Fruit fly (Drosophila melanogaster) whole organism, embryonic: ENCODE results near the gene Atg18b.

ENCODE experiments used
- Abd-B ChIP-seq: fragments of 200-800 bp; sonication (Bioruptor generic); optimal IDR thresholded peaks from 2 replicates; lab custom pipeline; 2018; ENCODE audit warnings: missing biosample characterization, mild to moderate bottlenecking, missing genetic modification characterization, moderate library complexity
- Ada2b ChIP-seq: fragments of 200-800 bp; sonication (Bioruptor generic); IDR thresholded peaks from 2 replicates; pipeline ENCODE4 v1.3.6; 2022; ENCODE audit warnings: missing biosample characterization, missing genetic modification characterization
- Atf-2 ChIP-seq: fragments of 200-800 bp; sonication (Bioruptor generic); optimal IDR thresholded peaks from 2 replicates; lab custom pipeline; 2016; ENCODE audit warnings: missing biosample characterization, missing genetic modification characterization
- Atf3 ChIP-seq: fragments of 200-800 bp; sonication (Bioruptor generic); optimal IDR thresholded peaks from 3 replicates; lab custom pipeline; 2016; ENCODE audit warnings: missing biosample characterization, missing genetic modification characterization
- Blimp-1 ChIP-seq: fragments of 200-800 bp; sonication (Bioruptor generic); optimal IDR thresholded peaks from 3 replicates; lab custom pipeline; 2018; ENCODE audit warnings: missing biosample characterization, missing genetic modification characterization, mild to moderate bottlenecking, moderate library complexity, missing genetic modification reagents
- Bteb2 ChIP-seq: fragments of 200-800 bp; sonication (Bioruptor generic); optimal IDR thresholded peaks from 2 replicates; lab custom pipeline; 2016; ENCODE audit warnings: missing biosample characterization, missing genetic modification characterization
- CG10147 ChIP-seq: fragments of 200-800 bp; sonication (Bioruptor generic); optimal IDR thresholded peaks from 2 replicates; lab custom pipeline; 2019; ENCODE audit warnings: missing biosample characterization, mild to moderate bottlenecking, missing genetic modification characterization, moderate library complexity
- CG11247 ChIP-seq: fragments of 200-800 bp; sonication (Bioruptor generic); IDR thresholded peaks from 2 replicates; pipeline ENCODE4 v1.3.6; 2022; ENCODE audit warnings: missing biosample characterization, missing genetic modification characterization
- CG11504 ChIP-seq: fragments of 200-800 bp; sonication (Bioruptor generic); optimal IDR thresholded peaks from 3 replicates; lab custom pipeline; 2019; ENCODE audit warnings: missing biosample characterization, mild to moderate bottlenecking, missing genetic modification characterization, moderate library complexity
- CG11695 ChIP-seq: fragments of 200-800 bp; sonication (Bioruptor generic); IDR thresholded peaks from 3 replicates; pipeline ENCODE4 v1.3.6; 2022; ENCODE audit warnings: missing biosample characterization, missing genetic modification characterization
- CG12659 ChIP-seq: fragments of 200-800 bp; sonication (Bioruptor generic); optimal IDR thresholded peaks from 3 replicates; lab custom pipeline; 2017; ENCODE audit warnings: mild to moderate bottlenecking, missing biosample characterization, missing genetic modification reagents, missing genetic modification characterization
- CG12942 ChIP-seq: fragments of 200-800 bp; sonication (Bioruptor generic); optimal IDR thresholded peaks from 3 replicates; lab custom pipeline; 2016; ENCODE audit warnings: missing biosample characterization, missing genetic modification characterization
- CG13894 ChIP-seq: fragments of 200-800 bp; sonication (Bioruptor generic); optimal IDR thresholded peaks from 3 replicates; lab custom pipeline; 2018; ENCODE audit warnings: missing biosample characterization, mild to moderate bottlenecking, missing genetic modification characterization, moderate library complexity
- CG16863 ChIP-seq: fragments of 200-800 bp; sonication (Bioruptor generic); optimal IDR thresholded peaks from 3 replicates; lab custom pipeline; 2016; ENCODE audit warnings: missing biosample characterization, missing genetic modification characterization
- CG30431 ChIP-seq: fragments of 200-800 bp; sonication (Bioruptor generic); optimal IDR thresholded peaks from 2 replicates; lab custom pipeline; 2017; ENCODE audit warnings: missing biosample characterization, missing genetic modification characterization
- CG7271 ChIP-seq: fragments of 200-800 bp; sonication (Bioruptor generic); optimal IDR thresholded peaks from 2 replicates; lab custom pipeline; 2018; ENCODE audit warnings: missing biosample characterization, mild to moderate bottlenecking, missing genetic modification characterization, moderate library complexity
- CG7556 ChIP-seq: fragments of 200-800 bp; sonication (Bioruptor generic); optimal IDR thresholded peaks from 2 replicates; lab custom pipeline; 2017; ENCODE audit warnings: missing biosample characterization, mild to moderate bottlenecking, missing genetic modification characterization
- CG7786 ChIP-seq: fragments of 200-800 bp; sonication (Bioruptor generic); optimal IDR thresholded peaks from 2 replicates; lab custom pipeline; 2016; ENCODE audit warnings: missing biosample characterization, missing genetic modification characterization
- CG7963 ChIP-seq: fragments of 200-800 bp; sonication (Bioruptor generic); IDR thresholded peaks from 3 replicates; pipeline ENCODE4 v1.3.6; 2022; ENCODE audit warnings: missing biosample characterization, missing genetic modification characterization; ENCODE audit not compliant: partially characterized antibody
- CG8388 ChIP-seq: fragments of 200-800 bp; sonication (Bioruptor generic); optimal IDR thresholded peaks from 2 replicates; lab custom pipeline; 2019; ENCODE audit warnings: missing biosample characterization, mild to moderate bottlenecking, missing genetic modification characterization, moderate library complexity
- Doc2 ChIP-seq: fragments of 200-800 bp; sonication (Bioruptor generic); IDR thresholded peaks from 2 replicates; pipeline ENCODE4 v1.3.6; 2022; ENCODE audit warnings: missing biosample characterization, missing genetic modification characterization
- E2f2 ChIP-seq: fragments of 200-800 bp; sonication (Bioruptor generic); IDR thresholded peaks from 2 replicates; pipeline ENCODE4 v1.3.6; 2022; ENCODE audit warnings: missing biosample characterization, missing genetic modification characterization
- H2.0 ChIP-seq: fragments of 200-800 bp; sonication (Bioruptor generic); IDR thresholded peaks from 2 replicates; pipeline ENCODE4 v1.3.6; 2022; ENCODE audit warnings: missing biosample characterization, missing genetic modification characterization
- Hey ChIP-seq: fragments of 200-800 bp; sonication (Bioruptor generic); optimal IDR thresholded peaks from 3 replicates; lab custom pipeline; 2018; ENCODE audit warnings: missing biosample characterization, mild to moderate bottlenecking, missing genetic modification characterization
- MTF-1 ChIP-seq: fragments of 200-800 bp; sonication (Bioruptor generic); optimal IDR thresholded peaks from 2 replicates; lab custom pipeline; 2018; ENCODE audit warnings: missing biosample characterization, mild to moderate bottlenecking, missing genetic modification characterization, borderline replicate concordance
- Meics ChIP-seq: fragments of 200-800 bp; sonication (Bioruptor generic); optimal IDR thresholded peaks from 2 replicates; lab custom pipeline; 2017; ENCODE audit warnings: missing biosample characterization, mild to moderate bottlenecking, missing genetic modification characterization
- Nf-YC ChIP-seq: fragments of 200-800 bp; optimal IDR thresholded peaks from 3 replicates; lab custom pipeline; 2019; ENCODE audit warnings: missing biosample characterization, mild to moderate bottlenecking, missing genetic modification characterization, moderate library complexity
- NfI ChIP-seq: fragments of 200-800 bp; sonication (Bioruptor generic); optimal IDR thresholded peaks from 3 replicates; lab custom pipeline; 2018; ENCODE audit warnings: missing biosample characterization, mild to moderate bottlenecking, missing genetic modification characterization, moderate library complexity
- Vsx1 ChIP-seq: fragments of 200-800 bp; sonication (Bioruptor generic); optimal IDR thresholded peaks from 2 replicates; lab custom pipeline; 2017; ENCODE audit warnings: missing biosample characterization, mild to moderate bottlenecking, missing genetic modification characterization, missing genetic modification reagents
- Xrp1 ChIP-seq: fragments of 200-800 bp; sonication (Bioruptor generic); IDR thresholded peaks from 2 replicates; pipeline ENCODE4 v1.3.6; 2022; ENCODE audit warnings: missing biosample characterization, missing genetic modification characterization
- aop ChIP-seq: fragments of 200-800 bp; sonication (Bioruptor generic); IDR thresholded peaks from 2 replicates; pipeline ENCODE4 v1.3.6; 2022; ENCODE audit warnings: missing biosample characterization, missing genetic modification characterization
- chn ChIP-seq: fragments of 200-800 bp; sonication (Bioruptor generic); optimal IDR thresholded peaks from 2 replicates; lab custom pipeline; 2016; ENCODE audit warnings: missing biosample characterization, missing genetic modification characterization
- ci ChIP-seq: fragments of 200-800 bp; sonication (Bioruptor generic); IDR thresholded peaks from 3 replicates; pipeline ENCODE4 v1.3.6; 2022; ENCODE audit warnings: missing biosample characterization, missing genetic modification characterization
- dm ChIP-seq: fragments of 200-800 bp; sonication (Bioruptor generic); optimal IDR thresholded peaks from 3 replicates; lab custom pipeline; 2016; ENCODE audit warnings: missing biosample characterization, missing genetic modification characterization
- dysf ChIP-seq: fragments of 200-800 bp; sonication (Bioruptor generic); IDR thresholded peaks from 3 replicates; pipeline ENCODE4 v1.3.6; 2022; ENCODE audit warnings: missing biosample characterization, missing genetic modification characterization
- ewg ChIP-seq: fragments of 200-800 bp; sonication (Bioruptor generic); optimal IDR thresholded peaks from 3 replicates; lab custom pipeline; 2017; ENCODE audit warnings: mild to moderate bottlenecking, missing biosample characterization, missing genetic modification reagents, missing genetic modification characterization
- fd96Cb ChIP-seq: fragments of 200-800 bp; sonication (Bioruptor generic); optimal IDR thresholded peaks from 2 replicates; lab custom pipeline; 2018; ENCODE audit warnings: missing biosample characterization, mild to moderate bottlenecking, missing genetic modification characterization, moderate library complexity
- gcm ChIP-seq: fragments of 200-800 bp; sonication (Bioruptor generic); optimal IDR thresholded peaks from 2 replicates; lab custom pipeline; 2019; ENCODE audit warnings: missing biosample characterization, mild to moderate bottlenecking, missing genetic modification characterization, moderate library complexity
- gfzf ChIP-seq: fragments of 200-800 bp; sonication (Bioruptor generic); optimal IDR thresholded peaks from 2 replicates; lab custom pipeline; 2016; ENCODE audit warnings: missing biosample characterization, mild to moderate bottlenecking, missing genetic modification characterization, moderate library complexity
- her ChIP-seq: fragments of 200-800 bp; sonication (Bioruptor generic); optimal IDR thresholded peaks from 2 replicates; lab custom pipeline; 2016; ENCODE audit warnings: missing biosample characterization, missing genetic modification characterization
- jumu ChIP-seq: fragments of 200-800 bp; sonication (Bioruptor generic); optimal IDR thresholded peaks from 3 replicates; lab custom pipeline; 2016; ENCODE audit warnings: missing biosample characterization, missing genetic modification characterization
- knrl ChIP-seq: fragments of 200-800 bp; sonication (Bioruptor generic); IDR thresholded peaks from 3 replicates; pipeline ENCODE4 v1.3.6; 2022; ENCODE audit warnings: missing biosample characterization, missing genetic modification characterization; ENCODE audit not compliant: partially characterized antibody
- nerfin-2 ChIP-seq: fragments of 200-800 bp; sonication (Bioruptor generic); IDR thresholded peaks from 2 replicates; pipeline ENCODE4 v1.3.6; 2022; ENCODE audit warnings: missing biosample characterization, missing genetic modification characterization; ENCODE audit not compliant: partially characterized antibody
- otp ChIP-seq: fragments of 200-800 bp; sonication (Bioruptor generic); IDR thresholded peaks from 3 replicates; pipeline ENCODE4, ENCODE4 v1.3.6; 2022; ENCODE audit warnings: missing biosample characterization, missing genetic modification characterization
- pnt ChIP-seq: fragments of 200-800 bp; sonication (Bioruptor generic); optimal IDR thresholded peaks from 3 replicates; lab custom pipeline; 2016; ENCODE audit warnings: missing biosample characterization, missing genetic modification characterization
- pzg ChIP-seq: fragments of 200-800 bp; sonication (Bioruptor generic); optimal IDR thresholded peaks from 3 replicates; lab custom pipeline; 2018; ENCODE audit warnings: missing biosample characterization, mild to moderate bottlenecking, missing genetic modification characterization, moderate library complexity
- slou ChIP-seq: fragments of 200-800 bp; sonication (Bioruptor generic); optimal IDR thresholded peaks from 3 replicates; lab custom pipeline; 2016; ENCODE audit warnings: missing biosample characterization, missing genetic modification characterization
- sna ChIP-seq: fragments of 200-800 bp; sonication (Bioruptor generic); IDR thresholded peaks from 2 replicates; pipeline ENCODE4 v1.3.6; 2022; ENCODE audit warnings: missing biosample characterization, missing genetic modification characterization; ENCODE audit not compliant: partially characterized antibody
- sug ChIP-seq: fragments of 200-800 bp; optimal IDR thresholded peaks from 2 replicates; lab custom pipeline; 2019; ENCODE audit warnings: missing biosample characterization, mild to moderate bottlenecking, missing genetic modification characterization, moderate library complexity
- vfl ChIP-seq: fragments of 200-800 bp; sonication (Bioruptor generic); optimal IDR thresholded peaks from 2 replicates; lab custom pipeline; 2016; ENCODE audit warnings: missing biosample characterization, missing genetic modification characterization
- zfh2 ChIP-seq: fragments of 200-800 bp; sonication (Bioruptor generic); optimal IDR thresholded peaks from 2 replicates; lab custom pipeline; 2016; ENCODE audit warnings: missing biosample characterization, missing genetic modification characterization

Gene Atg18b

DNA sequence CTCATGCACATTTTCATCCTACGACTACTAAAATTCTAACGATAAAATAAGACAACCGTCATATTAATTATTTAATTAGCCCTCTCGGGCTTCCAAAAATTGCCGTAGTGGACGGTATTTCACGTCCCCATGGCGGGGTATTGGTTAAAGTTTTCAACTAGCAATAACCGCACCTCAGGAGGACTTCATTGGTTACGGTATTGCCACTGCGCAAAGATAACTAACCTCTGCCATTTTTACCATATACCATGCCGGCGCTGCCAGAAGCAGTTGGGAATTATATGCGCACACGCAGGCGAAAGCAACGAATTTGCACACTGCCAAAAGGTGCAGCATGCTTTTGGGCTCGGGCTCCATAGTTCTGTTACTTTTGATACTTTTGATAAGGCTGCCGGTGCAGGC lies 5.4 kb downstream of the Atg18b start (continued):
- TF ChIP-seq CG7786 (GFP tag; lab: Kevin White, UChicago) = peak; percentile 34
- no peak for TF ChIP-seq Meics (GFP tag; lab: Kevin White, UChicago)
- no peak for TF ChIP-seq Ada2b (GFP tag; lab: Robert Waterston, UW)
- TF ChIP-seq CG11695 (GFP tag; lab: Robert Waterston, UW) = no peak
- no peak for TF ChIP-seq aop (GFP tag; lab: Robert Waterston, UW)
- peak; percentile 49; the same call in 1 of the 2 replicates for TF ChIP-seq CG11247 (GFP tag; lab: Robert Waterston, UW)
- peak; percentile 3 for TF ChIP-seq vfl (GFP tag; lab: Kevin White, UChicago)
- no peak for TF ChIP-seq E2f2
- no peak for TF ChIP-seq NfI (GFP tag; lab: Kevin White, UChicago)
- TF ChIP-seq CG13894 = peak; percentile 61
- no peak for TF ChIP-seq Hey (tag; lab: Kevin White, UChicago)
- TF ChIP-seq pnt (GFP tag; lab: Kevin White, UChicago) = peak; percentile 22
- TF ChIP-seq Abd-B (GFP tag; lab: Kevin White, UChicago) = no peak
- peak; percentile 49 for TF ChIP-seq her (GFP tag; lab: Kevin White, UChicago)
- peak; percentile 43 for TF ChIP-seq jumu (GFP tag; lab: Kevin White, UChicago)
- no peak; the same call in 2 of the 3 replicates for TF ChIP-seq ci
- TF ChIP-seq CG7556 (GFP tag; lab: Kevin White, UChicago) = no peak
- peak; percentile 64 for TF ChIP-seq sug (tag; lab: Kevin White, UChicago)
- TF ChIP-seq CG8388 (GFP tag; lab: Kevin White, UChicago) = no peak
- TF ChIP-seq sna (GFP tag; lab: Robert Waterston, UW) = no peak
- no peak for TF ChIP-seq CG7271 (tag; lab: Kevin White, UChicago)
- TF ChIP-seq H2.0 = no peak
- TF ChIP-seq CG11504 = no peak
- TF ChIP-seq Blimp-1 (GFP tag; lab: Kevin White, UChicago) = no peak
- TF ChIP-seq CG12659 = no peak
- TF ChIP-seq dysf (GFP tag; lab: Robert Waterston, UW) = no peak
- peak; percentile 65; the same call in 2 of the 3 replicates for TF ChIP-seq knrl (GFP tag; lab: Robert Waterston, UW)
- no peak for TF ChIP-seq Doc2
- no peak for TF ChIP-seq gcm
- TF ChIP-seq CG7963 = peak; percentile 49; the same call in 1 of the 3 replicates
- peak; percentile 73; the same call in 2 of the 3 replicates for TF ChIP-seq otp (GFP tag; lab: Robert Waterston, UW)
- TF ChIP-seq zfh2 (GFP tag; lab: Kevin White, UChicago) = peak; percentile 51
- no peak for TF ChIP-seq CG10147 (GFP tag; lab: Kevin White, UChicago)
- TF ChIP-seq nerfin-2 (GFP tag; lab: Robert Waterston, UW) = peak; percentile 21; the same call in 1 of the 2 replicates
- peak; percentile 3 for TF ChIP-seq Atf3 (GFP tag; lab: Kevin White, UChicago)
- TF ChIP-seq chn (GFP tag; lab: Kevin White, UChicago) = peak; percentile 41
- no peak for TF ChIP-seq Atf-2
- TF ChIP-seq Vsx1 (GFP tag; lab: Kevin White, UChicago) = no peak
- peak; percentile 40 for TF ChIP-seq fd96Cb (tag; lab: Kevin White, UChicago)
- TF ChIP-seq Bteb2 (GFP tag; lab: Kevin White, UChicago) = peak; percentile 0
- peak; percentile 52 for TF ChIP-seq Xrp1 (GFP tag; lab: Robert Waterston, UW)
- peak; percentile 49 for TF ChIP-seq MTF-1
- peak; percentile 5 for TF ChIP-seq CG12942
- TF ChIP-seq CG30431 (GFP tag; lab: Kevin White, UChicago) = no peak
- TF ChIP-seq CG16863 = peak; percentile 31
- TF ChIP-seq Nf-YC = no peak
- no peak for TF ChIP-seq dm
- TF ChIP-seq gfzf (GFP tag; lab: Kevin White, UChicago) = no peak
- no peak for TF ChIP-seq pzg (GFP tag; lab: Kevin White, UChicago)
- peak; percentile 54 for TF ChIP-seq ewg (GFP tag; lab: Kevin White, UChicago)
- no peak for TF ChIP-seq slou (GFP tag; lab: Kevin White, UChicago)
